Worm (Caenorhabditis elegans) whole organism, midembryonic: ENCODE data around the gene C30B5.2.

Source experiments
- T22C8.4 ChIP-seq: fragments of 200-800 bp; sonication (Bioruptor generic); IDR thresholded peaks from 2 replicates; pipeline ENCODE4 v1.3.6; 2022; ENCODE audit warnings: missing genetic modification characterization, missing compliant biosample characterization
- cog-1 ChIP-seq: sonication (generic microtip); optimal IDR thresholded peaks from 2 replicates; lab custom pipeline; 2016; ENCODE audit warnings: missing genetic modification characterization, missing compliant biosample characterization
- flt-1 ChIP-seq: fragments of 200-800 bp; sonication (Bioruptor generic); IDR thresholded peaks from 2 replicates; pipeline ENCODE4 v1.3.6; 2022; ENCODE audit warnings: missing genetic modification characterization, missing compliant biosample characterization
- klf-2 ChIP-seq: fragments of 200-800 bp; sonication (Bioruptor generic); conservative IDR thresholded peaks from 2 replicates; pipeline ENCODE4 v1.3.6; 2022; ENCODE audit warnings: missing genetic modification reagents, missing genetic modification characterization, missing compliant biosample characterization
- med-1 ChIP-seq: sonication (generic microtip); optimal IDR thresholded peaks from 2 replicates; lab custom pipeline; 2017; ENCODE audit warnings: missing genetic modification characterization, mild to moderate bottlenecking, missing compliant biosample characterization, antibody characterized with exemption, missing genetic modification reagents; ENCODE audit not compliant: insufficient read depth
- ref-1 ChIP-seq: fragments of 200-800 bp; sonication (Bioruptor generic); conservative IDR thresholded peaks from 2 replicates; pipeline ENCODE4 v1.3.6; 2022; ENCODE audit warnings: missing genetic modification reagents, missing genetic modification characterization, missing compliant biosample characterization
- tab-1 ChIP-seq: fragments of 200-800 bp; sonication (Bioruptor generic); IDR thresholded peaks from 2 replicates; pipeline ENCODE4 v1.3.6; 2022; ENCODE audit warnings: missing genetic modification characterization, missing compliant biosample characterization
- ztf-23 ChIP-seq: fragments of 200-800 bp; sonication (Bioruptor generic); IDR thresholded peaks from 2 replicates; pipeline ENCODE4 v1.3.6; 2022; ENCODE audit warnings: missing genetic modification reagents, missing genetic modification characterization, missing compliant biosample characterization
- ztf-29 ChIP-seq: fragments of 200-800 bp; sonication (Bioruptor generic); IDR thresholded peaks from 2 replicates; pipeline ENCODE4 v1.3.6; 2022; ENCODE audit warnings: missing genetic modification reagents, missing genetic modification characterization, missing compliant biosample characterization

The C30B5.2 gene

ce11 chrII:6246054-6246453 is 49.1 kb downstream of the C30B5.2 start, which contains the start of gene lelo-1:
TSS of gene lelo-1 (plus strand) at chrII:6246354.
- TF ChIP-seq T22C8.4 (GFP tag; lab: Robert Waterston, UW), result no peak
- no peak for TF ChIP-seq ztf-23 (GFP tag; lab: Robert Waterston, UW)
- no peak for TF ChIP-seq cog-1 (tag; lab: Kevin White, UChicago)
- TF ChIP-seq ref-1, result no peak
- no peak for TF ChIP-seq tab-1 (GFP tag; lab: Robert Waterston, UW)

DNA sequence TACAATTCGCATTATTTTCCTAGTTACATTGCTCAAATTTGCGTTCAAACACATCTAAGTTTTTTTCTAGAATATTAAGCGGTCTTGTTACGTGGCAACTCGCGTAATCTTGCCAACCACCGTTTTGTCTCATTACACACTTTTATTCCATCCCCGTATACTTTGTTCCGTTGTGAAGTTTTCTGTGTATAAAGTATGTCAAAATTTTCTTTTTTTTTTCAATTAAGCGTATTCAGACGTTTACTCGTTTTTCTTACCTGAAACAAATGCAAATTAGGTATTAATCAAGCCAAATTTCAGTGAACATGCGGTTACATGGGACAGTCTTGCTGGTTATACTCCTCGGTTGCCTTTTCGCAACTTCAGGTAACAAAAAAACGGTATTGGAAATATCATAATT is 50.0 kb downstream of the C30B5.2 start, which contains the start of gene T24H7.2:
Gene T24H7.2, plus strand, starts transcription at position 301 of the 400 bp plus-strand sequence.
- TF ChIP-seq T22C8.4 (GFP tag; lab: Robert Waterston, UW) (no peak), med-1 (GFP tag; lab: Kevin White, UChicago) (no peak), cog-1 (tag; lab: Kevin White, UChicago) (no peak), ztf-29 (GFP tag; lab: Robert Waterston, UW) (no peak), ztf-23 (GFP tag; lab: Robert Waterston, UW) (no peak), flt-1 (GFP tag; lab: Robert Waterston, UW) (no peak), klf-2 (GFP tag; lab: Robert Waterston, UW) (no peak)
